Worm (Caenorhabditis elegans) whole organism, L4 larva: ENCODE measurements around the gene srd-17.

Experiments used
- R02D3.7 ChIP-seq: fragments of 150-350 bp; sonication (generic microtip); optimal IDR thresholded peaks from 3 replicates; lab custom pipeline; 2014; ENCODE audit warnings: missing biosample characterization, missing genetic modification characterization
- T20F7.1 ChIP-seq: fragments of 200-800 bp; sonication (Bioruptor generic); optimal IDR thresholded peaks from 2 replicates; lab custom pipeline; 2018; ENCODE audit warnings: mild to moderate bottlenecking, missing genetic modification characterization, missing compliant biosample characterization
- Y48G9A.11 ChIP-seq: fragments of 200-800 bp; sonication (Bioruptor generic); IDR thresholded peaks from 2 replicates; pipeline ENCODE4 v1.3.6; 2022; ENCODE audit warnings: missing genetic modification reagents, missing genetic modification characterization, missing compliant biosample characterization
- ZK546.5 ChIP-seq, 2 experiments: sonication (generic microtip); optimal IDR thresholded peaks; 2 replicates each; lab custom pipeline; 2017; ENCODE audit warnings: missing biosample characterization in 2 of 2, missing genetic modification characterization in 2 of 2
- aha-1 ChIP-seq: fragments of 150-350 bp; peaks from one replicate; lab custom pipeline; 2014; ENCODE audit warnings: missing biosample characterization, missing genetic modification characterization
- ama-1 ChIP-seq: fragments of 150-350 bp; optimal IDR thresholded peaks from 2 replicates; lab custom pipeline; 2014; ENCODE audit warnings: inconsistent platforms, mixed read lengths
- ceh-82 ChIP-seq: sonication (generic microtip); optimal IDR thresholded peaks from 2 replicates; lab custom pipeline; 2017; ENCODE audit warnings: missing biosample characterization, missing genetic modification characterization
- dmd-9 ChIP-seq: fragments of 200-800 bp; sonication (Bioruptor generic); IDR thresholded peaks from 2 replicates; pipeline ENCODE4 v1.3.6; 2022; ENCODE audit warnings: missing genetic modification reagents, missing genetic modification characterization, missing compliant biosample characterization
- duxl-1 ChIP-seq: sonication (generic microtip); optimal IDR thresholded peaks from 2 replicates; lab custom pipeline; 2016; ENCODE audit warnings: mild to moderate bottlenecking, missing genetic modification characterization, moderate library complexity, missing compliant biosample characterization; ENCODE audit not compliant: poor library complexity
- dve-1 ChIP-seq: sonication (generic microtip); optimal IDR thresholded peaks from 2 replicates; lab custom pipeline; 2017; ENCODE audit warnings: antibody characterized with exemption, mild to moderate bottlenecking, missing genetic modification characterization, missing compliant biosample characterization; ENCODE audit not compliant: insufficient read depth
- egl-43 ChIP-seq: fragments of 200-800 bp; sonication (Bioruptor generic); IDR thresholded peaks from 2 replicates; pipeline ENCODE4 v1.3.6; 2022; ENCODE audit warnings: missing genetic modification reagents, missing genetic modification characterization, missing compliant biosample characterization
- fos-1 ChIP-seq: fragments of 150-350 bp; optimal IDR thresholded peaks from 2 replicates; lab custom pipeline; 2014; ENCODE audit warnings: missing biosample characterization, missing genetic modification characterization
- hlh-11 ChIP-seq: fragments of 200-800 bp; sonication (Bioruptor generic); optimal IDR thresholded peaks from 2 replicates; lab custom pipeline; 2018; ENCODE audit warnings: mild to moderate bottlenecking, missing genetic modification characterization, missing compliant biosample characterization
- hlh-30 ChIP-seq: sonication (generic microtip); optimal IDR thresholded peaks from 2 replicates; lab custom pipeline; 2017; ENCODE audit warnings: antibody characterized with exemption, mild to moderate bottlenecking, missing genetic modification characterization, missing compliant biosample characterization; ENCODE audit not compliant: insufficient read depth
- lin-38 ChIP-seq: fragments of 200-800 bp; sonication (Bioruptor generic); IDR thresholded peaks from 2 replicates; pipeline ENCODE4 v1.3.6; 2022; ENCODE audit warnings: missing genetic modification reagents, missing genetic modification characterization, missing compliant biosample characterization
- lsy-2 ChIP-seq, 2 experiments: fragments of 150-350 bp in 1 of 2; sonication (generic microtip) in 1 of 2; optimal IDR thresholded peaks; 2 replicates each; lab custom pipeline; 2014 to 2017; ENCODE audit warnings: missing biosample characterization in 2 of 2, missing genetic modification characterization in 2 of 2
- mdl-1 ChIP-seq, 2 experiments: fragments of 150-350 bp in 1 of 2; sonication (generic microtip) in 1 of 2; optimal IDR thresholded peaks; 2 replicates each; lab custom pipeline; 2014 to 2017; ENCODE audit warnings: missing biosample characterization in 2 of 2, missing genetic modification characterization in 2 of 2
- mxl-3 ChIP-seq: fragments of 200-800 bp; sonication (Bioruptor generic); optimal IDR thresholded peaks from 2 replicates; lab custom pipeline; 2018; ENCODE audit warnings: mild to moderate bottlenecking, missing genetic modification characterization, missing compliant biosample characterization
- nhr-10 ChIP-seq: fragments of 150-350 bp; optimal IDR thresholded peaks from 2 replicates; lab custom pipeline; 2014; ENCODE audit warnings: missing biosample characterization, missing genetic modification characterization
- nhr-11 ChIP-seq: fragments of 150-350 bp; optimal IDR thresholded peaks from 2 replicates; lab custom pipeline; 2014; ENCODE audit warnings: missing biosample characterization, missing genetic modification characterization
- nhr-25 ChIP-seq: sonication (generic microtip); optimal IDR thresholded peaks from 2 replicates; lab custom pipeline; 2017; ENCODE audit warnings: missing genetic modification characterization, mild to moderate bottlenecking, missing compliant biosample characterization, antibody characterized with exemption, moderate library complexity, borderline replicate concordance; ENCODE audit not compliant: insufficient read depth
- nhr-28 ChIP-seq: fragments of 150-350 bp; optimal IDR thresholded peaks from 2 replicates; lab custom pipeline; 2014; ENCODE audit warnings: missing biosample characterization, missing genetic modification characterization
- nhr-42 ChIP-seq: fragments of 200-800 bp; sonication (Bioruptor generic); IDR thresholded peaks from 2 replicates; pipeline ENCODE4 v1.3.6; 2022; ENCODE audit warnings: missing genetic modification characterization, missing compliant biosample characterization
- nhr-6 ChIP-seq: fragments of 150-350 bp; optimal IDR thresholded peaks from 2 replicates; lab custom pipeline; 2014; ENCODE audit warnings: missing biosample characterization, missing genetic modification characterization
- php-3 ChIP-seq: fragments of 200-800 bp; sonication (Bioruptor generic); IDR thresholded peaks from 2 replicates; pipeline ENCODE4 v1.3.6; 2022; ENCODE audit warnings: missing genetic modification reagents, missing genetic modification characterization, missing compliant biosample characterization
- pqm-1 ChIP-seq: sonication (generic microtip); optimal IDR thresholded peaks from 2 replicates; lab custom pipeline; 2017; ENCODE audit warnings: missing biosample characterization, missing genetic modification characterization
- unc-62 ChIP-seq, 3 experiments: fragments of 150-350 bp in 1 of 3; sonication (generic microtip); optimal IDR thresholded peaks in 2 of 3; peaks in 1 of 3; 1 replicate in 1 of 3; 2 replicates in 2 of 3; lab custom pipeline; 2014 to 2017; ENCODE audit warnings: missing biosample characterization in 3 of 3, missing genetic modification characterization in 3 of 3, missing genetic modification reagents in 3 of 3, missing genotype in 1 of 3
- vab-7 ChIP-seq: fragments of 200-800 bp; sonication (Bioruptor generic); IDR thresholded peaks from 2 replicates; pipeline ENCODE4 v1.3.6; 2022; ENCODE audit warnings: missing genetic modification reagents, missing genetic modification characterization, missing compliant biosample characterization

Gene srd-17

DNA sequence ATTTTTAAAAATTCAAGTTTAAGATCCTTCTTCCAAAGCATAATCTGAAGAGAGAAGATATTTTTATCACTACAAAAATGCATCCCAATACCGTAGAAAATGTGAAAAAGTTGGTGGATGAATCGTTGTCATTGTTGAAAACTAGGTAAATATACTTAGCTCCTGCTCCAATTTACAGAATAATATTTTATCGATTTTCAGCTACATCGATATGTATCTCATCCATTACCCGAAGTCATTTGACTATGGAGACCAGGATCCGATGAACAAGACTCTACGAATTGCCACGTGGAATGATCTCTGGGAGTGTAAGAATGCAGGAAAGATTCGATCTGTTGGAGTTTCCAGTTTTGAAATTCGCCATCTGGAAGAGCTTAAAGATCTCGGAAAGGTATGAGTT lies 24.1 kb downstream of the srd-17 start:
- no peak for TF ChIP-seq fos-1 (tag; lab: Kevin White, UChicago)
- peak; percentile 1 for TF ChIP-seq duxl-1
- TF ChIP-seq aha-1 (tag; lab: Kevin White, UChicago) = peak; percentile 94

DNA sequence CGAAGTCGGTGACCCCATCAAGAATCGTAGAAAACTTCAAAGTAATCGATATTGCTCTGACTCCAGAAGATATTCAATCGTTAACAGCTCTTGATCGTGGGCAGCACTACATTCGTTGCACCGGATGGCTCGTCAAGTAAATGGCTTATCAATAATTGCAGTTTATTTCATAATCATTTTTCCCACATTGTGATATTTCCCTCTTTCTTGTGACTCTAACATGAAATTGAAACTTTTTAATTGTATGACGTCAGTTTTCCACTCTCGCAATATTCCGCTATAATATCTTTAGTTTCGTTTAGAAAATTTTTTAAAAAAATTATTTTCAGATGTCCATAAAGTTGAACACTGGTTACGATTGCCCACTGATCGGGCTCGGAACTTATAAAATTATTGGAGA lies 24.6 kb downstream of the srd-17 start, which contains the start of gene F53F1.3:
TSS of gene F53F1.3 (plus strand) at position 330 of the 400 bp plus-strand sequence.
- TF ChIP-seq T20F7.1 (peak; percentile 22), hlh-11 (tag; lab: Kevin White, UChicago) (peak; percentile 25), dve-1 (tag; lab: Kevin White, UChicago) (peak; percentile 7), aha-1 (tag; lab: Kevin White, UChicago) (no peak), lin-38 (no peak), nhr-10 (tag; lab: Kevin White, UChicago) (no peak), nhr-28 (tag; lab: Kevin White, UChicago) (no peak), pqm-1 (tag; lab: Kevin White, UChicago) (peak; percentile 41), mdl-1 (tag; optimal IDR thresholded peaks at IDR 0.05; lab: Kevin White, UChicago) (no peak), hlh-30 (tag; lab: Kevin White, UChicago) (peak; percentile 21), ama-1 (lab: Kevin White, UChicago) (no peak)

DNA sequence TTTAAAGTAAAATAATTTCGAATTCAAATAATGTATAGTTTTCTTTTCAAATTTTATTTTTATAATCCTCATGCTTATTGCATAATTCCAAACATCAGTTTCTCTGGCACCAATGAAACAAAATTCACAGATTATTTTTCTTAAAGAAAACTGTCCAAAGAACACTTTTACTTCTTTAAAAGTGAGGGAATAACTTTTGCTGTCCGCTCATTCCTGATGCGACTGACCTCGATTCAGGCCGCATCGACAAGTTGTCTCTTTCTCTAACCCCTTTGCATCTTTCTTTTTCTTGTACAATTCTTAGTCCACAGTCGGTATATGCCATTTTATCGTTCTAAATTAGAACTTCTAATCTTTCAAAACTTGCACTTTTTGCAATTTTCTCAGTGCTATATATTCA lies 26.0 kb downstream of the srd-17 start, which contains the start of gene F53F1.2:
TSS of gene F53F1.2 (plus strand) at position 306 of the 400 bp plus-strand sequence.
- no peak for TF ChIP-seq vab-7 (GFP tag; lab: Robert Waterston, UW)
- TF ChIP-seq nhr-28 (tag; lab: Kevin White, UChicago) = peak; percentile 11
- peak; percentile 91 for TF ChIP-seq aha-1 (tag; lab: Kevin White, UChicago)

DNA sequence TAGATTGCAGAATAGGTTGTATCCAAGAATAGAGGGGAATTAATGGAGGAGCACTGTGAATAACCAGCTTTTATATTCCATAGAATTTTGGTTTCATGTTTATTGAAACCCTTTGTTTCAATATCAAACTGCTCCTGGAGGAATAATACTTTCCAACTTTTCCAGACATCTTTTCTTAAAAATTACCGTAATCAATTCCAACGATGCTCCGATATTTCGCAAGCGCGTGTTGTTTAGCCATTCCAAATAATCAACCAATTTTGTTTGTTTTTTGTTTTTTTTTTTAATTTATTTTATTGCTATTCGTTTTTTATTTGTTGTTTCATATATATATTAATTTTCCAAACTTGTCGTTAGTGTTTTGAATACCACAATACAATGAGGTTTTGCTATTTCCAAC lies 26.5 kb downstream of the srd-17 start, which contains the start of gene cutl-1:
TSS of gene cutl-1 (minus strand) at position 83 of the 400 bp plus-strand sequence.
- TF ChIP-seq lsy-2 (tag; optimal IDR thresholded peaks at IDR 0.05; lab: Kevin White, UChicago) (peak in 1 of 2 experiments; percentile 15), T20F7.1 (peak; percentile 74), nhr-11 (tag; lab: Kevin White, UChicago) (no peak), Y48G9A.11 (GFP tag; lab: Robert Waterston, UW) (peak; percentile 94)
- TF ChIP-seq, all 104 proteins: peak for 3

DNA sequence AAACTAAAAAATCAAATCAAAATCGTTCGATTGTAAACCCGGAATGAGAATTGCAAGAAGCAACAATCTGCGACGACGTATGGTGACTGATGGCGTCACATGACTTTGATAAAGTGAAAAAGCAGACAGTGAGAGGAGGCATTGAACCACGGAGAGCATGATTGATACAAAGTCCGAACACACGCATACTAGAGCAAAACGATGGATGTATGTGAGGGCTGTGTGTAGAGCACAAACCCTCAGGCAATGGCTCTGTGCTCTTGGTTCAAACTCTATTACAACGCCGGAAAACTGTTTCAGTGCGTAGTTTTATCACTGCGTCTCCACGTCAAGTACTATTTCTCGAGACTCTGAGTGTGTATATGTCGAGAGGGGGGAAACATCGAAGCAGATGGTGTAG lies 30.0 kb downstream of the srd-17 start:
- peak; percentile 57 for TF ChIP-seq nhr-11 (tag; lab: Kevin White, UChicago)
- no peak for TF ChIP-seq egl-43
- peak; percentile 69 for TF ChIP-seq nhr-28 (tag; lab: Kevin White, UChicago)
- peak in 1 of 2 experiments; percentile 95 for TF ChIP-seq unc-62 (GFP tag; optimal IDR thresholded peaks at IDR 0.05 in 1 of 2; lab: Kevin White, UChicago)
- no peak for TF ChIP-seq unc-62 (tag; optimal IDR thresholded peaks at IDR 0.05; lab: Kevin White, UChicago)
- no peak for TF ChIP-seq mxl-3
- TF ChIP-seq hlh-11 (tag; lab: Kevin White, UChicago) = peak; percentile 57
- TF ChIP-seq duxl-1 = no peak
- no peak for TF ChIP-seq R02D3.7 (tag; lab: Kevin White, UChicago)
- TF ChIP-seq hlh-30 (tag; lab: Kevin White, UChicago) = peak; percentile 72
- no peak for TF ChIP-seq nhr-6

DNA sequence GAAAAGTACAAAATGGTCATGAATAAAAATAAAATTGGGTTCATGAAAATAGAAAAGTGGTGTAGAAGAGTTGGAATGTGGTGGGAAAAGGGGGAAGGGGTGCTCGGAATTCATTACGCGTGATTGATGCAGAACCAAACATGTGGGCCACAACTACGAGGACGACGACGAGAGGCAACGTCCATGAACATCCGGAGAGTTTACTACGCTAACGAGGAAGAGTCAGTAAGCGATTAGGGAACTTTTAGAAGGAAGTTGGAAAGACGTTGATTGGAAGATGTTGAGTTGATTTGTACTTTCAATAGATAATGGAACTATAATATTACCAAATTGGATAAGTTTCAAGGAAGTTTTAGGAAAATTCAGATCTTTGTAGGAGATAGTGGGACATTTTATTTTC lies 30.8 kb downstream of the srd-17 start:
- TF ChIP-seq nhr-25 (tag; lab: Kevin White, UChicago) = no peak
- no peak for TF ChIP-seq dmd-9
- TF ChIP-seq ceh-82 (tag; lab: Kevin White, UChicago) = no peak
- no peak for TF ChIP-seq nhr-42 (GFP tag; lab: Robert Waterston, UW)
- TF ChIP-seq ZK546.5 (tag; optimal IDR thresholded peaks at IDR 0.05; lab: Kevin White, UChicago) = no peak
- TF ChIP-seq php-3 = no peak
